Fruit fly (Drosophila melanogaster): Measurements from ENCODE around the gene Ccp84Af.

DNA sequence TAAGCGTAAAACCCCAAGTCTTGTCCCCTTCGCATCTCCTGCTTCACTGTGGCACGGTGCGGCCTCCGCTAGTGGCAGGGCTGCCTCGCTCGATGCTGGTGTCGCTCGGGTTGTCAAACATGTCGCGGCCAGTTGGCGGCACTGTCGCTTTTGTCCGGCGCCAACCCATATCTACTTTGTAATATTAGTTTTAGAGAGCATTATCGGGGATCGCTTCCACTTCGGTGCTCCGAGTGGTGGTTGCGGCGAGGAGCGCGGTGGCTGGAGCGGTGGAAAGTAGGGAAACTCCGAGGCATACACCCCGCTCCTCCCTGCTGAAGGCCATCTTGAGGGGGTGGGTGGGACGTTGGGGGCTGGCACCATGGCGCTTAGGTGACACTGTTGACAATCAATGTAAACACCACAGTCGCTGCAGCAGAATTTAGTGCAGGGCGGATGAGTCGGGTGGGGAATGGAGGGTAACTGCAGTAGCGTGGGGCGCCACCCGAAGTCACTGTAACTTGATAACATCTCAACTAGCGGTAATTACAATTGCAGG is 24.9 kb downstream of the Ccp84Af start:
- TF ChIP-seq CTCF (optimal IDR thresholded peaks at IDR 0.05): no peak
- TF ChIP-seq CG8478 (optimal IDR thresholded peaks at IDR 0.05): no peak

Data from S2 (cell line).